Worm (Caenorhabditis elegans) whole organism, mixed stage, embryonic: Measurements from ENCODE around the gene sup-26.
A peak's percentile ranks its signal among the peaks of the same experiment; 100 is the strongest.

ENCODE experiments used
- M03D4.4 ChIP-seq: sonication (generic microtip); optimal IDR thresholded peaks from 2 replicates; lab custom pipeline; 2017; ENCODE audit warnings: mild to moderate bottlenecking, missing genetic modification characterization, missing compliant biosample characterization
- bed-3 ChIP-seq: fragments of 200-800 bp; sonication (Bioruptor generic); optimal IDR thresholded peaks from 3 replicates; lab custom pipeline; 2018; ENCODE audit warnings: mild to moderate bottlenecking, missing genetic modification characterization, moderate library complexity, missing compliant biosample characterization
- blmp-1 ChIP-seq: fragments of 150-350 bp; optimal IDR thresholded peaks from 2 replicates; lab custom pipeline; 2014; ENCODE audit warnings: missing biosample characterization, missing genetic modification characterization
- ceh-39 ChIP-seq: fragments of 150-350 bp; optimal IDR thresholded peaks from 2 replicates; lab custom pipeline; 2014; ENCODE audit warnings: missing biosample characterization, missing genetic modification characterization
- ceh-43 ChIP-seq: fragments of 200-800 bp; sonication (Bioruptor generic); optimal IDR thresholded peaks from 2 replicates; lab custom pipeline; 2018; ENCODE audit warnings: mild to moderate bottlenecking, missing genetic modification characterization, moderate library complexity, missing compliant biosample characterization
- ceh-83 ChIP-seq: fragments of 200-800 bp; sonication (Bioruptor generic); optimal IDR thresholded peaks from 2 replicates; lab custom pipeline; 2018; ENCODE audit warnings: mild to moderate bottlenecking, missing genetic modification characterization, missing compliant biosample characterization
- ces-1 ChIP-seq: fragments of 150-350 bp; optimal IDR thresholded peaks from 2 replicates; lab custom pipeline; 2014; ENCODE audit warnings: missing biosample characterization, missing genetic modification reagents, missing genetic modification characterization
- cnd-1 ChIP-seq: fragments of 200-800 bp; sonication (Bioruptor generic); optimal IDR thresholded peaks from 2 replicates; lab custom pipeline; 2018; ENCODE audit warnings: mild to moderate bottlenecking, missing genetic modification characterization, missing compliant biosample characterization
- drap-1 ChIP-seq: fragments of 200-800 bp; sonication (Bioruptor generic); optimal IDR thresholded peaks from 3 replicates; lab custom pipeline; 2018; ENCODE audit warnings: mild to moderate bottlenecking, missing genetic modification characterization, missing compliant biosample characterization
- elt-1 ChIP-seq: sonication (generic microtip); optimal IDR thresholded peaks from 2 replicates; lab custom pipeline; 2017; ENCODE audit warnings: missing genetic modification characterization, mild to moderate bottlenecking, missing compliant biosample characterization, antibody characterized with exemption, moderate library complexity, borderline replicate concordance; ENCODE audit not compliant: insufficient read depth
- elt-3 ChIP-seq: fragments of 150-350 bp; optimal IDR thresholded peaks from 2 replicates; lab custom pipeline; 2014; ENCODE audit warnings: missing biosample characterization, missing genetic modification characterization
- flh-1 ChIP-seq: fragments of 200-800 bp; sonication (Bioruptor generic); optimal IDR thresholded peaks from 2 replicates; lab custom pipeline; 2018; ENCODE audit warnings: mild to moderate bottlenecking, missing genetic modification characterization, moderate library complexity, missing compliant biosample characterization
- ham-2 ChIP-seq: fragments of 200-800 bp; sonication (Bioruptor generic); optimal IDR thresholded peaks from 2 replicates; lab custom pipeline; 2018; ENCODE audit warnings: mild to moderate bottlenecking, missing genetic modification characterization, missing compliant biosample characterization
- hlh-1 ChIP-seq: fragments of 150-350 bp; optimal IDR thresholded peaks from 2 replicates; lab custom pipeline; 2014; ENCODE audit warnings: missing biosample characterization, missing genetic modification reagents, missing genetic modification characterization
- lin-13 ChIP-seq: fragments of 150-350 bp; optimal IDR thresholded peaks from 2 replicates; lab custom pipeline; 2014; ENCODE audit warnings: missing biosample characterization, missing genetic modification characterization
- lsy-2 ChIP-seq: fragments of 150-350 bp; optimal IDR thresholded peaks from 2 replicates; lab custom pipeline; 2014; ENCODE audit warnings: missing biosample characterization, missing genetic modification characterization
- mab-5 ChIP-seq: fragments of 150-350 bp; optimal IDR thresholded peaks from 2 replicates; lab custom pipeline; 2014; ENCODE audit warnings: missing biosample characterization, missing genetic modification characterization
- mep-1 ChIP-seq: fragments of 150-350 bp; optimal IDR thresholded peaks from 2 replicates; lab custom pipeline; 2017; ENCODE audit warnings: missing biosample characterization, missing genetic modification reagents, missing genetic modification characterization, inconsistent platforms
- mls-2 ChIP-seq: sonication (generic microtip); optimal IDR thresholded peaks from 2 replicates; lab custom pipeline; 2016; ENCODE audit warnings: mild to moderate bottlenecking, missing genetic modification characterization, moderate library complexity, missing compliant biosample characterization
- nhr-12 ChIP-seq: fragments of 150-350 bp; optimal IDR thresholded peaks from 2 replicates; lab custom pipeline; 2014; ENCODE audit warnings: missing biosample characterization, missing genetic modification characterization
- nhr-2 ChIP-seq: fragments of 150-350 bp; optimal IDR thresholded peaks from 2 replicates; lab custom pipeline; 2014; ENCODE audit warnings: missing biosample characterization, missing genetic modification characterization
- nhr-237 ChIP-seq: fragments of 150-350 bp; optimal IDR thresholded peaks from 2 replicates; lab custom pipeline; 2014; ENCODE audit warnings: missing biosample characterization, missing genetic modification characterization
- nhr-28 ChIP-seq: fragments of 150-350 bp; optimal IDR thresholded peaks from 2 replicates; lab custom pipeline; 2014; ENCODE audit warnings: missing biosample characterization, missing genetic modification characterization
- nhr-76 ChIP-seq: sonication (generic microtip); optimal IDR thresholded peaks from 2 replicates; lab custom pipeline; 2017; ENCODE audit warnings: missing biosample characterization, missing genetic modification characterization
- snpc-4 ChIP-seq: fragments of 150-350 bp; optimal IDR thresholded peaks from 2 replicates; lab custom pipeline; 2014; ENCODE audit warnings: missing biosample characterization, missing genetic modification characterization
- sptf-1 ChIP-seq: sonication (generic microtip); optimal IDR thresholded peaks from 2 replicates; lab custom pipeline; 2017; ENCODE audit warnings: mild to moderate bottlenecking, missing genetic modification characterization, moderate library complexity, missing compliant biosample characterization
- tbx-8 ChIP-seq: fragments of 200-800 bp; sonication (Bioruptor generic); optimal IDR thresholded peaks from 2 replicates; lab custom pipeline; 2018; ENCODE audit warnings: mild to moderate bottlenecking, missing genetic modification characterization, moderate library complexity, missing compliant biosample characterization
- unc-120 ChIP-seq: sonication (generic microtip); optimal IDR thresholded peaks from 2 replicates; lab custom pipeline; 2017; ENCODE audit warnings: missing genetic modification characterization, missing compliant biosample characterization; ENCODE audit not compliant: poor library complexity, severe bottlenecking
- unc-39 ChIP-seq: fragments of 150-350 bp; optimal IDR thresholded peaks from 2 replicates; lab custom pipeline; 2014; ENCODE audit warnings: missing biosample characterization, missing genetic modification characterization
- unc-62 ChIP-seq: fragments of 150-350 bp; optimal IDR thresholded peaks from 2 replicates; lab custom pipeline; 2014; ENCODE audit warnings: missing biosample characterization, missing genetic modification reagents, missing genetic modification characterization
- zip-8 ChIP-seq: fragments of 150-350 bp; optimal IDR thresholded peaks from 2 replicates; lab custom pipeline; 2014; ENCODE audit warnings: missing biosample characterization, missing genetic modification characterization
- ztf-11 ChIP-seq: fragments of 150-350 bp; optimal IDR thresholded peaks from 2 replicates; lab custom pipeline; 2014; ENCODE audit warnings: missing biosample characterization, missing genetic modification characterization

sup-26 gene

DNA sequence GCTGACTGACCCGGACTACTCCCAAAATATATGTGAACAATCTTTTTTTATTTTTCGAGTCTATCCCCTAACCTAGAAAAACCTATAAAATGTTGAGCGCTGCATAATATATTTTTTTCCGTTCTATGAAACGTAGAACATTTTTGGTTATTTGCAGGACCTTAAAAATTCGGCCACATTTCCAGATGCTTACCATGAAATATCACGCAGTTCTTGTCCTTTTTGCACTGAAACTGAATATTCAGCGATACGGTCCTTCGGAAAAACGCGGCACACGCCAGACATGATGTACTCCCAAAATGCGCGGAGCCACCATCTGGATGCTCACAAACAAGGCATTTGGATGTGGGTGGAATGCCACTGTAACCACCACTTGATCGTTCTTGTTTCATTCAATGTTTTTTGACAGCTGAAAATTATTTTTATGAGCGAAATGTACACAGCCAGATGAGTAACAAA, 47.2 kb downstream of the sup-26 start, which contains the start of gene nhr-20:
Gene nhr-20 (minus strand): TSS at position 409 of the 459 bp plus-strand sequence.
- no peak for TF ChIP-seq mab-5 (tag; lab: Kevin White, UChicago)
- no peak for TF ChIP-seq flh-1 (GFP tag; lab: Kevin White, UChicago)
- no peak for TF ChIP-seq lin-13 (tag; lab: Kevin White, UChicago)
- TF ChIP-seq mls-2 (tag; lab: Kevin White, UChicago): no peak
- no peak for TF ChIP-seq ztf-11 (tag; lab: Kevin White, UChicago)
- no peak for TF ChIP-seq unc-62 (GFP tag; lab: Kevin White, UChicago)
- TF ChIP-seq cnd-1 (tag; lab: Kevin White, UChicago): no peak
- no peak for TF ChIP-seq blmp-1 (tag; lab: Kevin White, UChicago)
- no peak for TF ChIP-seq mep-1 (tag; lab: Kevin White, UChicago)
- TF ChIP-seq elt-1 (tag; lab: Kevin White, UChicago): no peak
- no peak for TF ChIP-seq hlh-1 (tag; lab: Kevin White, UChicago)
- TF ChIP-seq nhr-12 (tag; lab: Kevin White, UChicago): no peak
- TF ChIP-seq M03D4.4 (tag; lab: Kevin White, UChicago): no peak
- TF ChIP-seq bed-3 (GFP tag; lab: Kevin White, UChicago): no peak
- no peak for TF ChIP-seq nhr-237 (tag; lab: Kevin White, UChicago)
- no peak for TF ChIP-seq ceh-83 (GFP tag; lab: Kevin White, UChicago)
- TF ChIP-seq unc-39 (tag; lab: Kevin White, UChicago): no peak
- TF ChIP-seq nhr-76 (tag; lab: Kevin White, UChicago): no peak
- no peak for TF ChIP-seq sptf-1 (tag; lab: Kevin White, UChicago)
- TF ChIP-seq, all 35 proteins: peak for 0

DNA sequence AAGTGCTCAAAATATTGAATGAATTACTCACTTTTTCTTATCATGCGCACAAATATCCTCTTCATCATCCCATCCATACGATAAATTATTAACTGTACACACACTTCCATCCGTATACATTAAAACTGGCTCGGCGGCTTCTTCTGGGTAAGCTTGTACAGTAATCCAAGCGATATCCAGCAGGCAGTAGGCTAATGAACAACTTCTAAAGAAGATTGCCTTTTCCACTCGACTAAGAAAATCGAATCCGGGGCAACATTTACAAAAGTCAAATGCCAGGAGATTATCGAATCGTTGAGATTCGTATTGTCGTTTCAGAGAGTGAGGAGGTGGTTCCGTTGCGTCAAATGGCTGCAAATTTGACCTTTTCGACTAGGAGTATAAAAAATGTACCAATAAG, 48.7 kb downstream of the sup-26 start:
- TF ChIP-seq ceh-39 (no peak), ztf-11 (tag; lab: Kevin White, UChicago) (no peak), mep-1 (tag; lab: Kevin White, UChicago) (no peak), snpc-4 (no peak), nhr-237 (tag; lab: Kevin White, UChicago) (no peak), mls-2 (tag; lab: Kevin White, UChicago) (no peak), drap-1 (GFP tag; lab: Kevin White, UChicago) (no peak), elt-3 (no peak), lsy-2 (tag; lab: Kevin White, UChicago) (no peak), lin-13 (tag; lab: Kevin White, UChicago) (no peak), blmp-1 (tag; lab: Kevin White, UChicago) (no peak), elt-1 (tag; lab: Kevin White, UChicago) (no peak), unc-39 (tag; lab: Kevin White, UChicago) (no peak), nhr-28 (tag; lab: Kevin White, UChicago) (no peak), unc-62 (GFP tag; lab: Kevin White, UChicago) (no peak), ces-1 (GFP tag; lab: Kevin White, UChicago) (no peak), M03D4.4 (tag; lab: Kevin White, UChicago) (no peak)
- TF ChIP-seq, all 35 proteins: peak for 0

DNA sequence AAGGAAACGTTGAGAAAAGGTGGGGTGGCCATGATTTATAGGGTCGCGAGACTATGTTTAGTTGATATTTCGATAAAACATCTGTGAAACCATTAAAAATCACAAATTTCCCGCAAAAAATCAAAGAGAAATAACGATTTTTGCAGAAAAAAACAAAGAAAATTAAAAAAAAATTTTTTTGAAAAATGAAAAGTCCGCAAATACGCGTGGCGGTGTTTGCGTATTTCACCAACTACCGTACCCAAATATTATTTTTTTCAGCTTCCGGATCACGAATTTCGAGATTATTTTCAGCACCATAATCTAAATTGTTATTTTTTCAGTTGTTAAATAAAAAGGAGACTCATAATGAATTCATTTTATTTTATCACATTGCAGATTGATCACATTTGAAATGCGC, 49.9 kb downstream of the sup-26 start:
- no peak for TF ChIP-seq elt-3
- TF ChIP-seq bed-3 (GFP tag; lab: Kevin White, UChicago): no peak
- TF ChIP-seq ztf-11 (tag; lab: Kevin White, UChicago): no peak
- no peak for TF ChIP-seq mab-5 (tag; lab: Kevin White, UChicago)
- TF ChIP-seq nhr-76 (tag; lab: Kevin White, UChicago): no peak
- peak; percentile 52 for TF ChIP-seq lsy-2 (tag; lab: Kevin White, UChicago)
- no peak for TF ChIP-seq unc-120 (tag; lab: Kevin White, UChicago)
- TF ChIP-seq nhr-237 (tag; lab: Kevin White, UChicago): no peak

- TF ChIP-seq nhr-12 (tag; lab: Kevin White, UChicago): no peak
- TF ChIP-seq hlh-1 (tag; lab: Kevin White, UChicago): no peak
- TF ChIP-seq sptf-1 (tag; lab: Kevin White, UChicago): no peak
- TF ChIP-seq nhr-2 (tag; lab: Kevin White, UChicago): no peak
- no peak for TF ChIP-seq mls-2 (tag; lab: Kevin White, UChicago)
- no peak for TF ChIP-seq ceh-43 (GFP tag; lab: Kevin White, UChicago)
- no peak for TF ChIP-seq drap-1 (GFP tag; lab: Kevin White, UChicago)
- TF ChIP-seq ceh-39: no peak
- TF ChIP-seq mab-5 (tag; lab: Kevin White, UChicago): no peak
- TF ChIP-seq unc-39 (tag; lab: Kevin White, UChicago): no peak
- no peak for TF ChIP-seq M03D4.4 (tag; lab: Kevin White, UChicago)
- no peak for TF ChIP-seq tbx-8 (GFP tag; lab: Kevin White, UChicago)
- TF ChIP-seq mep-1 (tag; lab: Kevin White, UChicago): no peak
- TF ChIP-seq bed-3 (GFP tag; lab: Kevin White, UChicago): no peak
- TF ChIP-seq ham-2 (GFP tag; lab: Kevin White, UChicago): no peak
- TF ChIP-seq elt-3: no peak
- TF ChIP-seq elt-1 (tag; lab: Kevin White, UChicago): no peak
- TF ChIP-seq snpc-4: no peak
- no peak for TF ChIP-seq zip-8
- no peak for TF ChIP-seq blmp-1 (tag; lab: Kevin White, UChicago)
Measured at ce11 chrIII:4228841-4229240, 51.2 kb downstream of the sup-26 start, which contains the start of gene F43C1.5. TSS of gene F43C1.5 (plus strand) at chrIII:4229141.
